Worm (Caenorhabditis elegans) whole organism, L2 larva: Measurements from ENCODE around the gene F42A10.6.
"Not testable (repeated sequence)": the region's sequence is repeated elsewhere in the genome, so short reads cannot be mapped to it uniquely, and the experiment has no call there.

Experiments
- blmp-1 ChIP-seq: sonication (generic microtip); optimal IDR thresholded peaks from 2 replicates; lab custom pipeline; 2017; ENCODE audit warnings: missing genetic modification characterization, mild to moderate bottlenecking, missing compliant biosample characterization, antibody characterized with exemption, moderate library complexity; ENCODE audit not compliant: insufficient read depth
- egl-27 ChIP-seq: sonication (generic microtip); optimal IDR thresholded peaks from 3 replicates; lab custom pipeline; 2017; ENCODE audit warnings: missing biosample characterization, missing genetic modification reagents, missing genetic modification characterization
- elt-1 ChIP-seq: fragments of 150-350 bp; optimal IDR thresholded peaks from 2 replicates; lab custom pipeline; 2014; ENCODE audit warnings: missing biosample characterization, missing genetic modification characterization
- elt-3 ChIP-seq: sonication (generic microtip); optimal IDR thresholded peaks from 2 replicates; lab custom pipeline; 2017; ENCODE audit warnings: missing biosample characterization, missing genetic modification characterization
- mab-5 ChIP-seq: fragments of 150-350 bp; optimal IDR thresholded peaks from 2 replicates; lab custom pipeline; 2014; ENCODE audit warnings: missing biosample characterization, missing genetic modification characterization
- nhr-237 ChIP-seq: fragments of 150-350 bp; optimal IDR thresholded peaks from 2 replicates; lab custom pipeline; 2014; ENCODE audit warnings: missing biosample characterization, missing genetic modification characterization
- nhr-25 ChIP-seq: fragments of 150-350 bp; sonication (generic microtip); optimal IDR thresholded peaks from 3 replicates; lab custom pipeline; 2014; ENCODE audit warnings: missing biosample characterization, missing genetic modification characterization
- nhr-6 ChIP-seq: fragments of 150-350 bp; optimal IDR thresholded peaks from 2 replicates; lab custom pipeline; 2014; ENCODE audit warnings: missing biosample characterization, missing genetic modification characterization
- skn-1 ChIP-seq: sonication (generic microtip); optimal IDR thresholded peaks from 2 replicates; lab custom pipeline; 2017; ENCODE audit warnings: missing biosample characterization, missing genetic modification characterization
- sma-9 ChIP-seq, 2 experiments: fragments of 150-350 bp in 1 of 2; sonication (generic microtip) in 1 of 2; optimal IDR thresholded peaks; 2 replicates each; lab custom pipeline; 2014 to 2016; ENCODE audit warnings: missing genetic modification characterization in 2 of 2, mild to moderate bottlenecking in 1 of 2, missing biosample characterization in 1 of 2, missing compliant biosample characterization in 1 of 2, missing genetic modification reagents in 1 of 2, moderate library complexity in 1 of 2
- snpc-4 ChIP-seq: fragments of 150-350 bp; optimal IDR thresholded peaks from 2 replicates; lab custom pipeline; 2014; ENCODE audit warnings: missing biosample characterization, missing genetic modification characterization
- unc-55 ChIP-seq: fragments of 150-350 bp; sonication (generic microtip); optimal IDR thresholded peaks from 3 replicates; lab custom pipeline; 2014; ENCODE audit warnings: missing biosample characterization, missing genetic modification reagents, missing genetic modification characterization
- unc-62 ChIP-seq: fragments of 150-350 bp; optimal IDR thresholded peaks from 2 replicates; lab custom pipeline; 2014; ENCODE audit warnings: missing biosample characterization, missing genetic modification reagents, missing genetic modification characterization
- zag-1 ChIP-seq: fragments of 150-350 bp; optimal IDR thresholded peaks from 2 replicates; lab custom pipeline; 2014; ENCODE audit warnings: missing biosample characterization, missing genetic modification characterization

DNA sequence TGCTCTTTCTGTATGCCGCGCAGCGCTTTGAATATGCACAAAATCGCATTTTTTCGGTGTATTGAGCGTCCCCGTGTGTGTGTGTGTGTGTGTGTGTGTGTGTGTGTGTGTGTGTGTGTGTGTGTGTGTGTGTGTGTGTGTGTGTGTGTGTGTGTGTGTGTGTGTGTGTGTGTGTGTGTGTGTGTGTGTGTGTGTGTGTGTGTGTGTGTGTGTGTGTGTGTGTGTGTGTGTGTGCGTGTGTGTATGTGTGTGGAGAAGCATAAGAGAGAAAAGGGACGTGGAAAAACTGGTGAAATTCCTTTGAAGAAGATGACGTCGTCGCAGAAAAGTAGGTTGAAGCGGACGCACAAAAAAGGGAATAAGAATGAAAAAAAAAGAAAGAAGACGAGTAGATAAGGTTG is 43.3 kb downstream of the F42A10.6 start:
- peak; percentile 14 for TF ChIP-seq sma-9 (GFP tag; optimal IDR thresholded peaks at IDR 0.05; lab: Kevin White, UChicago)
- not testable (repeated sequence) for TF ChIP-seq sma-9 (tag; optimal IDR thresholded peaks at IDR 0.05; lab: Kevin White, UChicago); zag-1; unc-62 (GFP tag; lab: Kevin White, UChicago); blmp-1 (tag; lab: Kevin White, UChicago); elt-1 (tag; lab: Kevin White, UChicago); egl-27; mab-5 (tag; lab: Kevin White, UChicago); nhr-237 (tag; lab: Kevin White, UChicago); elt-3 (tag; lab: Kevin White, UChicago); skn-1 (tag; lab: Kevin White, UChicago); nhr-25 (tag; lab: Kevin White, UChicago); snpc-4 (tag; lab: Kevin White, UChicago); nhr-6 (tag; lab: Kevin White, UChicago)
- peak; percentile 19 for TF ChIP-seq unc-55 (GFP tag; lab: Kevin White, UChicago)
